Fruit fly (Drosophila melanogaster): ENCODE results near the gene CG2218.
A peak's percentile ranks its signal among the peaks of the same experiment; 100 is the strongest.

Gene CG2218

DNA sequence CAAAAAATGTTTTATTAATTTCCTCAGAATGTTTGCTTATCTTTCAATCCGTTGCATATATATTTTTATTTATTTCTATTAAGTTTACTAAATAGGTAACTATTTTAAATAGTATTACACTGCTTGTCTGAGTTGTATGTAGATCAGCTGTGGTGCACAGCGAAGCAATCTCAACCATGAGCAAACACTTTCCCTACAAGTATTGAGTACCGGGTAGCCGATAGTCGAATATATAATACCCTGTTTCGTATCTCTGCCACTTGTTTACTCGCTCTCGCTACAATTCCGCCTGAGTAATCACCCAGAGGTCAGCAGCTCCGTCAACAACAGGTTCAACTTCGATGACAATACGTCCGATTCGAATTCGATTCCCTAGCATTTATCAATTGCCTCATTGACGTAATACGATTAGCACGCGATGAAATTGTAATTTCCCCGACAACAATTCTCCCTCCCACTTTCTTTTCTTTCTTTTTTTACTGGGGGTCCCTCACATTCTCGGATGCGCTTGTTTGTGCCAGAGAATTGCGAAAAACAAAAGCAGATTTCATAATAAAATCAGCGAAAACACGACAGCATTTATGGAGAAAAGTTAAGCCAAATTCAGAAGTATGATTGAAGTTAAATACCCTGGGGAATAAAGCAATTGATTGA lies 22.7 kb upstream of the CG2218 start:
- TF ChIP-seq dsx (GFP tag; optimal IDR thresholded peaks at IDR 0.05; ENCODE audit: poor library complexity, severe bottlenecking) (no peak), CG32006 (GFP tag; optimal IDR thresholded peaks at IDR 0.05) (peak; percentile 0), cyc (GFP tag; optimal IDR thresholded peaks at IDR 0.05) (no peak), CG3919 (GFP tag; optimal IDR thresholded peaks at IDR 0.05) (no peak), Hr39 (GFP tag; optimal IDR thresholded peaks at IDR 0.05) (no peak), salr (GFP tag; optimal IDR thresholded peaks at IDR 0.05) (no peak), Ets21C (GFP tag; optimal IDR thresholded peaks at IDR 0.05) (no peak), vri (GFP tag; optimal IDR thresholded peaks at IDR 0.05) (peak; percentile 75), acj6 (GFP tag; optimal IDR thresholded peaks at IDR 0.05) (no peak), CG16779 (tag; optimal IDR thresholded peaks at IDR 0.05) (no peak), spab (GFP tag; optimal IDR thresholded peaks at IDR 0.05) (no peak), CG8319 (GFP tag; optimal IDR thresholded peaks at IDR 0.05) (no peak), CG8119 (GFP tag; IDR thresholded peaks at IDR 0.05) (no peak), svp (GFP tag) (peak; percentile 96)

dm6 chr3R:30450224-30450623 lies 22.1 kb upstream of the CG2218 start:
- peak; percentile 78 for TF ChIP-seq Sox102F (GFP tag; optimal IDR thresholded peaks at IDR 0.05)
- TF ChIP-seq CG8319 (GFP tag; optimal IDR thresholded peaks at IDR 0.05): no peak
- TF ChIP-seq CG11762 (GFP tag; optimal IDR thresholded peaks at IDR 0.05; ENCODE audit: insufficient read depth): peak; percentile 24
- peak; percentile 36 for TF ChIP-seq CG6276 (GFP tag; optimal IDR thresholded peaks at IDR 0.05)
- TF ChIP-seq Hr39 (GFP tag; optimal IDR thresholded peaks at IDR 0.05): peak; percentile 1
- TF ChIP-seq Hr38 (GFP tag; optimal IDR thresholded peaks at IDR 0.05): peak; percentile 27
- TF ChIP-seq net (GFP tag; optimal IDR thresholded peaks at IDR 0.05): peak; percentile 52
- TF ChIP-seq CG8632 (GFP tag; optimal IDR thresholded peaks at IDR 0.05): peak; percentile 57
- TF ChIP-seq Eip93F (GFP tag; optimal IDR thresholded peaks at IDR 0.05): no peak
- TF ChIP-seq CG3919 (GFP tag; optimal IDR thresholded peaks at IDR 0.05): peak; percentile 62
- peak; percentile 2 for TF ChIP-seq Ets21C (GFP tag; optimal IDR thresholded peaks at IDR 0.05)
- peak; percentile 84 for TF ChIP-seq Eip78C (GFP tag)
- TF ChIP-seq CG6163 (GFP tag; IDR thresholded peaks at IDR 0.05): peak; percentile 68
- TF ChIP-seq CG4318 (GFP tag; optimal IDR thresholded peaks at IDR 0.05): no peak
- TF ChIP-seq CG16779 (tag; optimal IDR thresholded peaks at IDR 0.05): peak; percentile 52
- TF ChIP-seq Hr4 (GFP tag; optimal IDR thresholded peaks at IDR 0.05): no peak
- TF ChIP-seq CG1621 (tag; optimal IDR thresholded peaks at IDR 0.05): peak; percentile 86
- peak; percentile 71 for TF ChIP-seq CG6792 (GFP tag; optimal IDR thresholded peaks at IDR 0.05)
- peak; percentile 45 for TF ChIP-seq cyc (GFP tag; optimal IDR thresholded peaks at IDR 0.05)
- no peak; the same call in 1 of the 2 replicates for TF ChIP-seq CG15336 (GFP tag; IDR thresholded peaks at IDR 0.05)
- TF ChIP-seq dac (GFP tag; optimal IDR thresholded peaks at IDR 0.05): no peak
- peak; percentile 36 for TF ChIP-seq OdsH (GFP tag; optimal IDR thresholded peaks at IDR 0.05)
- TF ChIP-seq Ets96B (tag; optimal IDR thresholded peaks at IDR 0.05): no peak
- TF ChIP-seq CG7368 (GFP tag; optimal IDR thresholded peaks at IDR 0.05): no peak
- TF ChIP-seq svp (GFP tag): no peak
- peak; percentile 49 for TF ChIP-seq Eip75B (GFP tag; optimal IDR thresholded peaks at IDR 0.05)
- peak; percentile 45 for TF ChIP-seq acj6 (GFP tag; optimal IDR thresholded peaks at IDR 0.05)
- peak; percentile 47 for TF ChIP-seq spab (GFP tag; optimal IDR thresholded peaks at IDR 0.05)
- TF ChIP-seq Gug (GFP tag; IDR thresholded peaks at IDR 0.05): no peak
- TF ChIP-seq salr (GFP tag; optimal IDR thresholded peaks at IDR 0.05): peak in 1 of 2 experiments; percentile 38
- peak; percentile 17 for TF ChIP-seq dsx (GFP tag; optimal IDR thresholded peaks at IDR 0.05; ENCODE audit: poor library complexity, severe bottlenecking)
- TF ChIP-seq CG31627 (GFP tag; optimal IDR thresholded peaks at IDR 0.05): peak; percentile 7
- no peak for TF ChIP-seq Met (GFP tag; optimal IDR thresholded peaks at IDR 0.05)
- TF ChIP-seq vri (GFP tag; optimal IDR thresholded peaks at IDR 0.05): peak; percentile 89
- peak; percentile 52 for TF ChIP-seq CG34406 (GFP tag; optimal IDR thresholded peaks at IDR 0.05)
- TF ChIP-seq fkh (GFP tag; optimal IDR thresholded peaks at IDR 0.05): peak; percentile 63
- no peak for TF ChIP-seq fd59A (GFP tag; optimal IDR thresholded peaks at IDR 0.05)
- no peak for TF ChIP-seq CG11902 (GFP tag; optimal IDR thresholded peaks at IDR 0.05)
- peak; percentile 44 for TF ChIP-seq Lpt (GFP tag; optimal IDR thresholded peaks at IDR 0.05)
- TF ChIP-seq pdm3 (GFP tag; optimal IDR thresholded peaks at IDR 0.05): peak; percentile 56
- peak; percentile 38 for TF ChIP-seq Smox (GFP tag; optimal IDR thresholded peaks at IDR 0.05)
- TF ChIP-seq Blimp-1 (GFP tag; optimal IDR thresholded peaks at IDR 0.05): peak; percentile 21
- no peak for TF ChIP-seq CG32006 (GFP tag; optimal IDR thresholded peaks at IDR 0.05)
- peak; percentile 28; the same call in 1 of the 3 replicates for TF ChIP-seq eg (GFP tag; IDR thresholded peaks at IDR 0.05)
- no peak for TF ChIP-seq CG3032 (tag; optimal IDR thresholded peaks at IDR 0.05)
- TF ChIP-seq CG6808 (GFP tag; optimal IDR thresholded peaks at IDR 0.05): peak; percentile 30
